Worm (Caenorhabditis elegans): ENCODE results near the gene grl-14.

- TF ChIP-seq hmbx-1 (tag; optimal IDR thresholded peaks at IDR 0.05) (no peak), ama-1 (optimal IDR thresholded peaks at IDR 0.05) (no peak), B0310.2 (tag; optimal IDR thresholded peaks at IDR 0.05) (no peak), flt-1 (GFP tag; IDR thresholded peaks at IDR 0.05) (no peak), tbx-11 (GFP tag; IDR thresholded peaks at IDR 0.05) (no peak), scrt-1 (GFP tag; IDR thresholded peaks at IDR 0.05) (no peak), hmg-4 (GFP tag; optimal IDR thresholded peaks at IDR 0.05) (no peak), sea-1 (GFP tag; conservative IDR thresholded peaks at IDR 0.05) (no peak), ceh-13 (GFP tag; optimal IDR thresholded peaks at IDR 0.05) (no peak)
Measured at ce11 chrV:20785848-20786225, 39.5 kb upstream of the grl-14 start.

All from whole organism, early embryonic.